Fruit fly (Drosophila melanogaster): Measurements from ENCODE around the gene Pi3K68D.

Pi3K68D gene

dm6 chr3L:11772608-11773017, 17.2 kb downstream of the Pi3K68D start:
- no peak for TF ChIP-seq EcR (GFP tag; optimal IDR thresholded peaks at IDR 0.05)
- no peak for TF ChIP-seq CG32121 (GFP tag; IDR thresholded peaks at IDR 0.05)
- TF ChIP-seq rn (GFP tag; IDR thresholded peaks at IDR 0.05) = no peak
- TF ChIP-seq CG9948 (tag; optimal IDR thresholded peaks at IDR 0.05) = no peak
- TF ChIP-seq CG14655 (GFP tag; optimal IDR thresholded peaks at IDR 0.05) = no peak
- no peak for TF ChIP-seq Pif1A (GFP tag; optimal IDR thresholded peaks at IDR 0.05)
- no peak for TF ChIP-seq Ets98B (GFP tag; IDR thresholded peaks at IDR 0.05)
- TF ChIP-seq CG15710 (tag; optimal IDR thresholded peaks at IDR 0.05) = no peak
- TF ChIP-seq CG34367 (tag; optimal IDR thresholded peaks at IDR 0.05) = no peak
- no peak for TF ChIP-seq CG8301 (tag; optimal IDR thresholded peaks at IDR 0.05)
- TF ChIP-seq D1 (tag; optimal IDR thresholded peaks at IDR 0.05) = no peak
- TF ChIP-seq CG4496 (GFP tag; IDR thresholded peaks at IDR 0.05) = no peak
- no peak for TF ChIP-seq fd96Ca (GFP tag; IDR thresholded peaks at IDR 0.05)
- no peak for TF ChIP-seq CG17806 (tag; optimal IDR thresholded peaks at IDR 0.05)
- no peak for TF ChIP-seq CG13204 (GFP tag; optimal IDR thresholded peaks at IDR 0.05)
- TF ChIP-seq CG12605 (GFP tag; IDR thresholded peaks at IDR 0.05) = no peak
- no peak for TF ChIP-seq CG10348 (GFP tag; IDR thresholded peaks at IDR 0.05)
- no peak for TF ChIP-seq gl (tag; optimal IDR thresholded peaks at IDR 0.05)

- TF ChIP-seq CG15710 (tag; optimal IDR thresholded peaks at IDR 0.05) (no peak), CG8301 (tag; optimal IDR thresholded peaks at IDR 0.05) (no peak), CG13204 (GFP tag; optimal IDR thresholded peaks at IDR 0.05) (no peak), fd96Ca (GFP tag; IDR thresholded peaks at IDR 0.05) (no peak)
Observed at dm6 chr3L:11772057-11772456, 17.8 kb downstream of the Pi3K68D start, which contains the start of gene Muc68D. TSS of gene Muc68D (minus strand) at chr3L:11772157.

dm6 chr3L:11766563-11766962, 23.2 kb downstream of the Pi3K68D start:
- TF ChIP-seq CG13204 (GFP tag; optimal IDR thresholded peaks at IDR 0.05) (no peak), Snoo (tag; optimal IDR thresholded peaks at IDR 0.05) (no peak), D1 (tag; optimal IDR thresholded peaks at IDR 0.05) (no peak), fd96Ca (GFP tag; IDR thresholded peaks at IDR 0.05) (no peak), CG4496 (GFP tag; IDR thresholded peaks at IDR 0.05) (no peak), CG14655 (GFP tag; optimal IDR thresholded peaks at IDR 0.05) (no peak), gl (tag; optimal IDR thresholded peaks at IDR 0.05) (no peak), CG34367 (tag; optimal IDR thresholded peaks at IDR 0.05) (no peak), CG12605 (GFP tag; IDR thresholded peaks at IDR 0.05) (no peak), CG9948 (tag; optimal IDR thresholded peaks at IDR 0.05) (no peak), Pif1B (GFP tag; optimal IDR thresholded peaks at IDR 0.05) (no peak), CG15710 (tag; optimal IDR thresholded peaks at IDR 0.05) (no peak), Ets98B (GFP tag; IDR thresholded peaks at IDR 0.05) (no peak), CG8301 (tag; optimal IDR thresholded peaks at IDR 0.05) (no peak), rn (GFP tag; IDR thresholded peaks at IDR 0.05) (no peak), CG17806 (tag; optimal IDR thresholded peaks at IDR 0.05) (no peak), CG10348 (GFP tag; IDR thresholded peaks at IDR 0.05) (no peak), CG32121 (GFP tag; IDR thresholded peaks at IDR 0.05) (no peak)

DNA sequence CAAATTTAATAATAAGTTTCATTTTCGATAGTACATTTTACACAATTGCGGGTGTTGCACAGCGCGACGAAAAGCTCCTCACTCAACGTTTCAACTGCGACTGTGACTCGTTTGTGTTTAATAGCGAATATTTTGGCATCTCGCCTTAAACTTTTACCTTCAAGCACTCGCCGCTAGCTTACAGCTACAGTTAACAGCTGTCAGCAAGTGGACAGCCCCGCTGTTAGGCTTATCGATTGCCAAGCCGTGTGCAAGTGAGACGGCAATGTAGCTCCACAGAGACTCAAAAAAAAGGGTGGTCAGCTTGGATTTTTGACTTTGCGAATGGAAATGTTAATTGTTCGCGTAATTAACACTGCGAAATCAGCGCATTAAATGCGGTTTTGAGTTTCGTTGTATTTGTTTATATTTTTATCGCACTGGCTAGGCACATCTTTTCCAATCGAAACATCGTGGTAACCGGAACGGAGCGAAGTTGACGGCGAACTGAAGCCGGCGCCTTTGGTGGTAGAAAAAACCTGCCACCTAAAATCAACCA, 24.0 kb downstream of the Pi3K68D start, which contains the start of gene loaf:
Gene loaf, minus strand, starts transcription at position 488 of the 538 bp plus-strand sequence.
- TF ChIP-seq EcR (GFP tag; optimal IDR thresholded peaks at IDR 0.05) (no peak), CG13204 (GFP tag; optimal IDR thresholded peaks at IDR 0.05) (no peak), Pif1B (GFP tag; optimal IDR thresholded peaks at IDR 0.05) (no peak), CG12605 (GFP tag; IDR thresholded peaks at IDR 0.05) (no peak), CG14655 (GFP tag; optimal IDR thresholded peaks at IDR 0.05) (no peak)

- TF ChIP-seq D1 (tag; optimal IDR thresholded peaks at IDR 0.05) (no peak), gl (tag; optimal IDR thresholded peaks at IDR 0.05) (no peak), CG17806 (tag; optimal IDR thresholded peaks at IDR 0.05) (no peak), fd96Ca (GFP tag; IDR thresholded peaks at IDR 0.05) (no peak), CG14655 (GFP tag; optimal IDR thresholded peaks at IDR 0.05) (no peak), CG10348 (GFP tag; IDR thresholded peaks at IDR 0.05) (no peak), CG32121 (GFP tag; IDR thresholded peaks at IDR 0.05) (no peak), EcR (GFP tag; optimal IDR thresholded peaks at IDR 0.05) (no peak), CG8301 (tag; optimal IDR thresholded peaks at IDR 0.05) (no peak), CG12605 (GFP tag; IDR thresholded peaks at IDR 0.05) (no peak), Pif1B (GFP tag; optimal IDR thresholded peaks at IDR 0.05) (no peak), CG9948 (tag; optimal IDR thresholded peaks at IDR 0.05) (no peak)
Observed at dm6 chr3L:11764930-11765329, 24.9 kb downstream of the Pi3K68D start.

- TF ChIP-seq fd96Ca (GFP tag; IDR thresholded peaks at IDR 0.05) (no peak), CG9948 (tag; optimal IDR thresholded peaks at IDR 0.05) (no peak), Pif1A (GFP tag; optimal IDR thresholded peaks at IDR 0.05) (no peak), CG8159 (tag; optimal IDR thresholded peaks at IDR 0.05) (no peak), CG14655 (GFP tag; optimal IDR thresholded peaks at IDR 0.05) (no peak), gl (tag; optimal IDR thresholded peaks at IDR 0.05) (no peak), Pif1B (GFP tag; optimal IDR thresholded peaks at IDR 0.05) (no peak), CG15710 (tag; optimal IDR thresholded peaks at IDR 0.05) (no peak), CG34367 (tag; optimal IDR thresholded peaks at IDR 0.05) (no peak), Ets98B (GFP tag; IDR thresholded peaks at IDR 0.05) (no peak), D1 (tag; optimal IDR thresholded peaks at IDR 0.05) (no peak), CG13204 (GFP tag; optimal IDR thresholded peaks at IDR 0.05) (no peak), EcR (GFP tag; optimal IDR thresholded peaks at IDR 0.05) (no peak), CG17806 (tag; optimal IDR thresholded peaks at IDR 0.05) (no peak), Snoo (tag; optimal IDR thresholded peaks at IDR 0.05) (no peak), CG10348 (GFP tag; IDR thresholded peaks at IDR 0.05) (no peak)
Observed at dm6 chr3L:11751005-11751404, 38.8 kb downstream of the Pi3K68D start, which contains the start of gene Gr68a. TSS of gene Gr68a (plus strand) at chr3L:11751305.

All from whole organism, pupa.